Fruit fly (Drosophila melanogaster): ENCODE results near the gene CG2887.

CG2887 gene

dm6 chrX:10478443-10479368 lies at the start of gene CG2887, which contains the start of gene PPP4R2r:
Gene CG2887, minus strand, starts transcription at chrX:10478493.
Gene PPP4R2r, plus strand, starts transcription at chrX:10478838.
- peak; percentile 38 for TF ChIP-seq Mnt (GFP tag; optimal IDR thresholded peaks at IDR 0.05)
- TF ChIP-seq cic (GFP tag; optimal IDR thresholded peaks at IDR 0.05): peak; percentile 25
- TF ChIP-seq CG14711 (tag; optimal IDR thresholded peaks at IDR 0.05): peak; percentile 12
- TF ChIP-seq Crg-1 (GFP tag; optimal IDR thresholded peaks at IDR 0.05): peak; percentile 13
- peak; percentile 78 for TF ChIP-seq bab1 (GFP tag; optimal IDR thresholded peaks at IDR 0.05)
- peak; percentile 87 for TF ChIP-seq tj (GFP tag; optimal IDR thresholded peaks at IDR 0.05)
- no peak for TF ChIP-seq pad (GFP tag; optimal IDR thresholded peaks at IDR 0.05)
- no peak for TF ChIP-seq ovo (GFP tag; optimal IDR thresholded peaks at IDR 0.05)
- peak; percentile 41 for TF ChIP-seq CG7101 (tag; optimal IDR thresholded peaks at IDR 0.05)
- TF ChIP-seq CG11617 (GFP tag; optimal IDR thresholded peaks at IDR 0.05): peak; percentile 18

dm6 chrX:10515323-10515853 lies 37.1 kb upstream of the CG2887 start:
- TF ChIP-seq Clk (GFP tag; optimal IDR thresholded peaks at IDR 0.05) (no peak), Crg-1 (GFP tag; optimal IDR thresholded peaks at IDR 0.05) (no peak), CG1620 (GFP tag; optimal IDR thresholded peaks at IDR 0.05) (no peak), CG14711 (tag; optimal IDR thresholded peaks at IDR 0.05) (no peak), toe (GFP tag; optimal IDR thresholded peaks at IDR 0.05) (no peak), cic (GFP tag; optimal IDR thresholded peaks at IDR 0.05) (no peak), ovo (GFP tag; optimal IDR thresholded peaks at IDR 0.05) (no peak), tj (GFP tag; optimal IDR thresholded peaks at IDR 0.05) (peak; percentile 33), pad (GFP tag; optimal IDR thresholded peaks at IDR 0.05) (no peak), kay (GFP tag; ENCODE audit: borderline replicate concordance) (peak; percentile 27), cnc (optimal IDR thresholded peaks at IDR 0.05) (no peak), bab1 (GFP tag; optimal IDR thresholded peaks at IDR 0.05) (peak; percentile 30)

- TF ChIP-seq CG14711 (tag; optimal IDR thresholded peaks at IDR 0.05): no peak
- TF ChIP-seq Clk (GFP tag; optimal IDR thresholded peaks at IDR 0.05): no peak
- no peak for TF ChIP-seq toe (GFP tag; optimal IDR thresholded peaks at IDR 0.05)
- no peak for TF ChIP-seq cnc (optimal IDR thresholded peaks at IDR 0.05)
- TF ChIP-seq Hr96 (GFP tag; optimal IDR thresholded peaks at IDR 0.05): no peak
- TF ChIP-seq CG7101 (tag; optimal IDR thresholded peaks at IDR 0.05): no peak
- TF ChIP-seq bab1 (GFP tag; optimal IDR thresholded peaks at IDR 0.05): no peak
- TF ChIP-seq tj (GFP tag; optimal IDR thresholded peaks at IDR 0.05): no peak
- no peak for TF ChIP-seq CG33017 (tag; optimal IDR thresholded peaks at IDR 0.05)
- no peak for TF ChIP-seq CG7045 (GFP tag; optimal IDR thresholded peaks at IDR 0.05)
- no peak for TF ChIP-seq cic (GFP tag; optimal IDR thresholded peaks at IDR 0.05)
- no peak for TF ChIP-seq Crg-1 (GFP tag; optimal IDR thresholded peaks at IDR 0.05)
- TF ChIP-seq ovo (GFP tag; optimal IDR thresholded peaks at IDR 0.05): no peak
Measured at dm6 chrX:10514850-10515249, 36.6 kb upstream of the CG2887 start.

dm6 chrX:10513611-10514010 lies 35.3 kb upstream of the CG2887 start:
- TF ChIP-seq bab1 (GFP tag; optimal IDR thresholded peaks at IDR 0.05): no peak
- TF ChIP-seq toe (GFP tag; optimal IDR thresholded peaks at IDR 0.05): no peak
- no peak for TF ChIP-seq CG7045 (GFP tag; optimal IDR thresholded peaks at IDR 0.05)
- no peak for TF ChIP-seq Mnt (GFP tag; optimal IDR thresholded peaks at IDR 0.05)
- TF ChIP-seq CG33017 (tag; optimal IDR thresholded peaks at IDR 0.05): no peak
- TF ChIP-seq Clk (GFP tag; optimal IDR thresholded peaks at IDR 0.05): no peak
- TF ChIP-seq CG11617 (GFP tag; optimal IDR thresholded peaks at IDR 0.05): no peak
- no peak for TF ChIP-seq tj (GFP tag; optimal IDR thresholded peaks at IDR 0.05)
- TF ChIP-seq CG1620 (GFP tag; optimal IDR thresholded peaks at IDR 0.05): no peak
- no peak for TF ChIP-seq kay (GFP tag; ENCODE audit: borderline replicate concordance)
- no peak for TF ChIP-seq cic (GFP tag; optimal IDR thresholded peaks at IDR 0.05)

dm6 chrX:10496319-10496718 lies 18.0 kb upstream of the CG2887 start:
- TF ChIP-seq CG5204 (GFP tag; optimal IDR thresholded peaks at IDR 0.05): no peak
- no peak for TF ChIP-seq CG33017 (tag; optimal IDR thresholded peaks at IDR 0.05)
- TF ChIP-seq Hr96 (GFP tag; optimal IDR thresholded peaks at IDR 0.05): no peak
- no peak for TF ChIP-seq ovo (GFP tag; optimal IDR thresholded peaks at IDR 0.05)
- TF ChIP-seq cnc (optimal IDR thresholded peaks at IDR 0.05): no peak
- TF ChIP-seq CG7045 (GFP tag; optimal IDR thresholded peaks at IDR 0.05): no peak
- no peak for TF ChIP-seq kay (GFP tag; ENCODE audit: borderline replicate concordance)
- no peak for TF ChIP-seq CG12768 (GFP tag; optimal IDR thresholded peaks at IDR 0.05)
- no peak for TF ChIP-seq tj (GFP tag; optimal IDR thresholded peaks at IDR 0.05)
- TF ChIP-seq Clk (GFP tag; optimal IDR thresholded peaks at IDR 0.05): no peak
- TF ChIP-seq bab1 (GFP tag; optimal IDR thresholded peaks at IDR 0.05): no peak
- TF ChIP-seq cic (GFP tag; optimal IDR thresholded peaks at IDR 0.05): no peak
- TF ChIP-seq pad (GFP tag; optimal IDR thresholded peaks at IDR 0.05): no peak
- no peak for TF ChIP-seq CG14711 (tag; optimal IDR thresholded peaks at IDR 0.05)
- no peak for TF ChIP-seq CG1620 (GFP tag; optimal IDR thresholded peaks at IDR 0.05)

- TF ChIP-seq CG12768 (GFP tag; optimal IDR thresholded peaks at IDR 0.05) (peak; percentile 11), tj (GFP tag; optimal IDR thresholded peaks at IDR 0.05) (peak; percentile 44), CG33017 (tag; optimal IDR thresholded peaks at IDR 0.05) (peak; percentile 39), pad (GFP tag; optimal IDR thresholded peaks at IDR 0.05) (peak; percentile 52), CG7101 (tag; optimal IDR thresholded peaks at IDR 0.05) (peak; percentile 78), cic (GFP tag; optimal IDR thresholded peaks at IDR 0.05) (peak; percentile 14), Clk (GFP tag; optimal IDR thresholded peaks at IDR 0.05) (no peak), Mnt (GFP tag; optimal IDR thresholded peaks at IDR 0.05) (peak; percentile 79), CG1620 (GFP tag; optimal IDR thresholded peaks at IDR 0.05) (no peak), ovo (GFP tag; optimal IDR thresholded peaks at IDR 0.05) (no peak), toe (GFP tag; optimal IDR thresholded peaks at IDR 0.05) (no peak), CG11617 (GFP tag; optimal IDR thresholded peaks at IDR 0.05) (peak; percentile 78), CG14711 (tag; optimal IDR thresholded peaks at IDR 0.05) (peak; percentile 66), cnc (optimal IDR thresholded peaks at IDR 0.05) (no peak), bab1 (GFP tag; optimal IDR thresholded peaks at IDR 0.05) (no peak), kay (GFP tag; ENCODE audit: borderline replicate concordance) (peak; percentile 62), CG7045 (GFP tag; optimal IDR thresholded peaks at IDR 0.05) (peak; percentile 25), Hr96 (GFP tag; optimal IDR thresholded peaks at IDR 0.05) (peak; percentile 61), Crg-1 (GFP tag; optimal IDR thresholded peaks at IDR 0.05) (peak; percentile 24), CG5204 (GFP tag; optimal IDR thresholded peaks at IDR 0.05) (no peak)
Measured at dm6 chrX:10487964-10488605, 9.8 kb upstream of the CG2887 start.

Measured in whole organism, adult.